Fruit fly (Drosophila melanogaster) whole organism: ENCODE measurements around the gene cue.

Experiments
- CG8478 ChIP-seq: fragments of >200 bp; optimal IDR thresholded peaks from 2 replicates; lab custom pipeline; 2018; ENCODE audit warnings: inconsistent platforms
- Dll ChIP-seq: fragments of >200 bp; optimal IDR thresholded peaks from 2 replicates; lab custom pipeline; 2017
- EcR ChIP-seq, 2 experiments: fragments of >200 bp; optimal IDR thresholded peaks; 2 replicates each; lab custom pipeline; 2017; ENCODE audit warnings: missing biosample characterization in 2 of 2, missing genetic modification characterization in 2 of 2, missing genetic modification reagents in 2 of 2
- pan ChIP-seq: fragments of >200 bp; optimal IDR thresholded peaks from 2 replicates; lab custom pipeline; 2017
- psq ChIP-seq: fragments of >200 bp; optimal IDR thresholded peaks from 2 replicates; lab custom pipeline; 2017
- usp ChIP-seq: fragments of >200 bp; optimal IDR thresholded peaks from 2 replicates; lab custom pipeline; 2017; ENCODE audit warnings: missing biosample characterization, missing genetic modification characterization, mixed read lengths

The cue gene

dm6 chr3L:1538314-1538854, 21.3 kb upstream of the cue start:
- TF ChIP-seq usp (GFP tag; lab: Kevin White, UChicago) (no peak), pan (lab: Kevin White, UChicago) (no peak), CG8478 (lab: Kevin White, UChicago) (no peak)

- TF ChIP-seq usp (GFP tag; lab: Kevin White, UChicago), result no peak
- no peak for TF ChIP-seq Dll (lab: Kevin White, UChicago)
- no peak for TF ChIP-seq EcR (GFP tag; optimal IDR thresholded peaks at IDR 0.05; lab: Kevin White, UChicago)
- no peak for TF ChIP-seq psq
- no peak for TF ChIP-seq pan (lab: Kevin White, UChicago)
- no peak for TF ChIP-seq CG8478 (lab: Kevin White, UChicago)
Measured at dm6 chr3L:1537353-1537752, 20.3 kb upstream of the cue start.

- TF ChIP-seq Dll (lab: Kevin White, UChicago), result no peak
- no peak for TF ChIP-seq pan (lab: Kevin White, UChicago)
- TF ChIP-seq usp (GFP tag; lab: Kevin White, UChicago), result no peak
- no peak for TF ChIP-seq psq
- TF ChIP-seq CG8478 (lab: Kevin White, UChicago), result no peak
- TF ChIP-seq EcR (GFP tag; optimal IDR thresholded peaks at IDR 0.05; lab: Kevin White, UChicago), result no peak
Measured at dm6 chr3L:1536487-1537337, 19.6 kb upstream of the cue start, which contains the start of the genes CG12091 and pns. Gene CG12091 (minus strand): TSS chr3L:1536835. Gene pns (plus strand): TSS chr3L:1537137.

- TF ChIP-seq psq (no peak), CG8478 (lab: Kevin White, UChicago) (no peak), usp (GFP tag; lab: Kevin White, UChicago) (no peak), Dll (lab: Kevin White, UChicago) (no peak), EcR (GFP tag; optimal IDR thresholded peaks at IDR 0.05; lab: Kevin White, UChicago) (no peak), pan (lab: Kevin White, UChicago) (no peak)
Measured at dm6 chr3L:1533699-1534431, 16.8 kb upstream of the cue start, which contains the start of gene Iml1. Gene Iml1 (minus strand): TSS chr3L:1534034.

dm6 chr3L:1531159-1531558, 14.1 kb upstream of the cue start, which contains the start of gene Ir62a:
Gene Ir62a (minus strand): TSS chr3L:1531259.
- no peak for TF ChIP-seq pan (lab: Kevin White, UChicago)
- no peak for TF ChIP-seq usp (GFP tag; lab: Kevin White, UChicago)
- TF ChIP-seq CG8478 (lab: Kevin White, UChicago), result no peak
- no peak for TF ChIP-seq Dll (lab: Kevin White, UChicago)
- TF ChIP-seq EcR (GFP tag; optimal IDR thresholded peaks at IDR 0.05; lab: Kevin White, UChicago), result no peak
- TF ChIP-seq psq, result no peak

- TF ChIP-seq CG8478 (lab: Kevin White, UChicago) (no peak), Dll (lab: Kevin White, UChicago) (no peak), usp (GFP tag; lab: Kevin White, UChicago) (no peak), EcR (GFP tag; optimal IDR thresholded peaks at IDR 0.05; lab: Kevin White, UChicago) (no peak), psq (no peak), pan (lab: Kevin White, UChicago) (no peak)
Measured at dm6 chr3L:1518715-1519603, 1.9 kb upstream of the cue start.

- TF ChIP-seq EcR (GFP tag; optimal IDR thresholded peaks at IDR 0.05; lab: Kevin White, UChicago), result no peak
- no peak for TF ChIP-seq Dll (lab: Kevin White, UChicago)
- TF ChIP-seq pan (lab: Kevin White, UChicago), result no peak
- TF ChIP-seq CG8478 (lab: Kevin White, UChicago), result no peak
- no peak for TF ChIP-seq psq
- no peak for TF ChIP-seq usp (GFP tag; lab: Kevin White, UChicago)
Measured at dm6 chr3L:1517274-1518047, 390 bp upstream of the cue start.

- TF ChIP-seq CG8478 (lab: Kevin White, UChicago) (no peak), pan (lab: Kevin White, UChicago) (no peak), EcR (GFP tag; optimal IDR thresholded peaks at IDR 0.05; lab: Kevin White, UChicago) (no peak), Dll (lab: Kevin White, UChicago) (no peak), psq (no peak), usp (GFP tag; lab: Kevin White, UChicago) (no peak)
Measured at dm6 chr3L:1515820-1516540, 1.1 kb downstream of the cue start.

dm6 chr3L:1502086-1502893, 14.8 kb downstream of the cue start, which contains the start of the genes hfp and Psa:
Gene hfp (minus strand): TSS chr3L:1502590.
Gene Psa (plus strand): TSS chr3L:1502843.
- TF ChIP-seq usp (GFP tag; lab: Kevin White, UChicago), result no peak
- TF ChIP-seq Dll (lab: Kevin White, UChicago), result no peak
- TF ChIP-seq EcR (GFP tag; optimal IDR thresholded peaks at IDR 0.05; lab: Kevin White, UChicago), result no peak
